Worm (Caenorhabditis elegans) whole organism, L4 larva: Measurements from ENCODE around the gene flp-23.
A peak's percentile ranks its signal among the peaks of the same experiment; 100 is the strongest.

Experiments used
- D1046.2 ChIP-seq: fragments of 200-800 bp; sonication (Bioruptor generic); IDR thresholded peaks from 2 replicates; pipeline ENCODE4 v1.3.6; 2022; ENCODE audit warnings: missing genetic modification characterization, missing compliant biosample characterization
- R02D3.7 ChIP-seq: fragments of 150-350 bp; sonication (generic microtip); optimal IDR thresholded peaks from 3 replicates; lab custom pipeline; 2014; ENCODE audit warnings: missing biosample characterization, missing genetic modification characterization
- T20F7.1 ChIP-seq: fragments of 200-800 bp; sonication (Bioruptor generic); optimal IDR thresholded peaks from 2 replicates; lab custom pipeline; 2018; ENCODE audit warnings: mild to moderate bottlenecking, missing genetic modification characterization, missing compliant biosample characterization
- T26A8.4 ChIP-seq: fragments of 200-800 bp; sonication (Bioruptor generic); IDR thresholded peaks from 2 replicates; pipeline ENCODE4 v1.3.6; 2022; ENCODE audit warnings: missing genetic modification characterization, missing compliant biosample characterization
- Y105C5A.15 ChIP-seq: fragments of 200-800 bp; sonication (Bioruptor generic); IDR thresholded peaks from 2 replicates; pipeline ENCODE4 v1.3.6; 2022; ENCODE audit warnings: missing genetic modification characterization, missing compliant biosample characterization
- Y75B8A.6 ChIP-seq: fragments of 200-800 bp; sonication (Bioruptor generic); IDR thresholded peaks from 2 replicates; pipeline ENCODE4 v1.3.6; 2022; ENCODE audit warnings: missing genetic modification reagents, missing genetic modification characterization, missing compliant biosample characterization
- aly-2 ChIP-seq: sonication (generic microtip); optimal IDR thresholded peaks from 2 replicates; lab custom pipeline; 2018; ENCODE audit warnings: missing biosample characterization, missing genetic modification characterization
- ama-1 ChIP-seq: fragments of 150-350 bp; optimal IDR thresholded peaks from 2 replicates; lab custom pipeline; 2014; ENCODE audit warnings: inconsistent platforms, mixed read lengths
- ceh-32 ChIP-seq: sonication (generic microtip); optimal IDR thresholded peaks from 2 replicates; lab custom pipeline; 2016; ENCODE audit warnings: mild to moderate bottlenecking, missing genetic modification characterization, missing compliant biosample characterization; ENCODE audit not compliant: poor library complexity
- ceh-82 ChIP-seq: sonication (generic microtip); optimal IDR thresholded peaks from 2 replicates; lab custom pipeline; 2017; ENCODE audit warnings: missing biosample characterization, missing genetic modification characterization
- ces-1 ChIP-seq: fragments of 150-350 bp; sonication (generic microtip); optimal IDR thresholded peaks from 4 replicates; lab custom pipeline; 2014; ENCODE audit warnings: missing biosample characterization, missing genetic modification reagents, missing genetic modification characterization
- cey-2 ChIP-seq: sonication (generic microtip); optimal IDR thresholded peaks from 3 replicates; lab custom pipeline; 2017; ENCODE audit warnings: missing genetic modification characterization, mild to moderate bottlenecking, missing compliant biosample characterization, antibody characterized with exemption, borderline replicate concordance; ENCODE audit not compliant: insufficient read depth
- ctbp-1 ChIP-seq: fragments of 200-800 bp; sonication (Bioruptor generic); IDR thresholded peaks from 2 replicates; pipeline ENCODE4 v1.3.6; 2022; ENCODE audit warnings: missing genetic modification reagents, missing genetic modification characterization, missing compliant biosample characterization
- daf-16 ChIP-seq, 3 experiments: sonication (generic microtip); optimal IDR thresholded peaks; 2 replicates each; lab custom pipeline; 2016 to 2017; ENCODE audit warnings: missing genetic modification characterization in 3 of 3, missing genetic modification reagents in 3 of 3, mild to moderate bottlenecking in 2 of 3, missing compliant biosample characterization in 2 of 3, missing biosample characterization in 1 of 3, moderate library complexity in 1 of 3
- daf-19 ChIP-seq: fragments of 200-800 bp; sonication (Bioruptor generic); conservative IDR thresholded peaks from 2 replicates; pipeline ENCODE4 v1.3.6; 2022; ENCODE audit warnings: missing genetic modification characterization, missing compliant biosample characterization
- dmd-6 ChIP-seq: fragments of 200-800 bp; sonication (Bioruptor generic); IDR thresholded peaks from 2 replicates; pipeline ENCODE4 v1.3.6; 2022; ENCODE audit warnings: missing genetic modification reagents, missing genetic modification characterization, missing compliant biosample characterization
- dpl-1 ChIP-seq: fragments of 150-350 bp; optimal IDR thresholded peaks from 2 replicates; lab custom pipeline; 2014; ENCODE audit warnings: missing biosample characterization, missing genetic modification reagents, missing genetic modification characterization
- dve-1 ChIP-seq: sonication (generic microtip); optimal IDR thresholded peaks from 2 replicates; lab custom pipeline; 2017; ENCODE audit warnings: antibody characterized with exemption, mild to moderate bottlenecking, missing genetic modification characterization, missing compliant biosample characterization; ENCODE audit not compliant: insufficient read depth
- egl-27 ChIP-seq: sonication (generic microtip); optimal IDR thresholded peaks from 3 replicates; lab custom pipeline; 2017; ENCODE audit warnings: missing biosample characterization, missing genetic modification reagents, missing genetic modification characterization
- egl-43 ChIP-seq: fragments of 200-800 bp; sonication (Bioruptor generic); IDR thresholded peaks from 2 replicates; pipeline ENCODE4 v1.3.6; 2022; ENCODE audit warnings: missing genetic modification reagents, missing genetic modification characterization, missing compliant biosample characterization
- fos-1 ChIP-seq: fragments of 150-350 bp; optimal IDR thresholded peaks from 2 replicates; lab custom pipeline; 2014; ENCODE audit warnings: missing biosample characterization, missing genetic modification characterization
- hmg-1.1 ChIP-seq: fragments of 200-800 bp; sonication (Bioruptor generic); IDR thresholded peaks from 2 replicates; pipeline ENCODE4 v1.3.6; 2022; ENCODE audit warnings: missing genetic modification reagents, missing genetic modification characterization, missing compliant biosample characterization
- lim-7 ChIP-seq: fragments of 200-800 bp; sonication (Bioruptor generic); IDR thresholded peaks from 2 replicates; pipeline ENCODE4 v1.3.6; 2022; ENCODE audit warnings: missing genetic modification characterization, missing compliant biosample characterization
- lin-39 ChIP-seq: fragments of 150-350 bp; optimal IDR thresholded peaks from 2 replicates; lab custom pipeline; 2014; ENCODE audit warnings: missing biosample characterization, missing genetic modification reagents, missing genetic modification characterization
- madf-5 ChIP-seq, 2 experiments: fragments of 200-800 bp; sonication (Bioruptor generic); IDR thresholded peaks; 2 replicates each; pipeline ENCODE4 v1.3.6; 2022; ENCODE audit warnings: missing compliant biosample characterization in 2 of 2, missing genetic modification characterization in 2 of 2
- madf-9 ChIP-seq: fragments of 200-800 bp; sonication (Bioruptor generic); conservative IDR thresholded peaks from 2 replicates; pipeline ENCODE4 v1.3.6; 2022; ENCODE audit warnings: missing genetic modification reagents, missing genetic modification characterization, missing compliant biosample characterization
- mep-1 ChIP-seq: fragments of 150-350 bp; sonication (generic microtip); optimal IDR thresholded peaks from 3 replicates; lab custom pipeline; 2014; ENCODE audit warnings: missing biosample characterization, missing genetic modification characterization
- mes-2 ChIP-seq: sonication (generic microtip); optimal IDR thresholded peaks from 2 replicates; lab custom pipeline; 2016; ENCODE audit warnings: missing genotype, mild to moderate bottlenecking, missing genetic modification characterization, missing compliant biosample characterization; ENCODE audit not compliant: poor library complexity, severe bottlenecking
- nhr-102 ChIP-seq: sonication (generic microtip); optimal IDR thresholded peaks from 2 replicates; lab custom pipeline; 2016; ENCODE audit warnings: mild to moderate bottlenecking, missing genetic modification characterization, moderate library complexity, missing compliant biosample characterization
- nhr-11 ChIP-seq: fragments of 150-350 bp; optimal IDR thresholded peaks from 2 replicates; lab custom pipeline; 2014; ENCODE audit warnings: missing biosample characterization, missing genetic modification characterization
- nhr-25 ChIP-seq: sonication (generic microtip); optimal IDR thresholded peaks from 2 replicates; lab custom pipeline; 2017; ENCODE audit warnings: missing genetic modification characterization, mild to moderate bottlenecking, missing compliant biosample characterization, antibody characterized with exemption, moderate library complexity, borderline replicate concordance; ENCODE audit not compliant: insufficient read depth
- nhr-28 ChIP-seq: fragments of 150-350 bp; optimal IDR thresholded peaks from 2 replicates; lab custom pipeline; 2014; ENCODE audit warnings: missing biosample characterization, missing genetic modification characterization
- nhr-41 ChIP-seq: fragments of 200-800 bp; sonication (Bioruptor generic); IDR thresholded peaks from 2 replicates; pipeline ENCODE4 v1.3.6; 2022; ENCODE audit warnings: missing genetic modification reagents, missing genetic modification characterization, missing compliant biosample characterization
- nhr-76 ChIP-seq: fragments of 150-350 bp; optimal IDR thresholded peaks from 2 replicates; lab custom pipeline; 2014; ENCODE audit warnings: missing biosample characterization, missing genetic modification characterization
- nhr-77 ChIP-seq: fragments of 150-350 bp; optimal IDR thresholded peaks from 2 replicates; lab custom pipeline; 2014; ENCODE audit warnings: missing biosample characterization, missing genetic modification characterization
- pha-4 ChIP-seq, 2 experiments: fragments of 150-350 bp in 1 of 2; fragments of 200-800 bp in 1 of 2; sonication (Bioruptor generic) in 1 of 2; IDR thresholded peaks in 1 of 2; optimal IDR thresholded peaks in 1 of 2; 2 replicates each; pipeline versions ENCODE4 v1.3.6 to Lab custom; 2014 to 2022; ENCODE audit warnings: missing genetic modification characterization in 2 of 2, missing genetic modification reagents in 2 of 2, missing biosample characterization in 1 of 2, missing compliant biosample characterization in 1 of 2
- php-3 ChIP-seq: fragments of 200-800 bp; sonication (Bioruptor generic); IDR thresholded peaks from 2 replicates; pipeline ENCODE4 v1.3.6; 2022; ENCODE audit warnings: missing genetic modification reagents, missing genetic modification characterization, missing compliant biosample characterization
- pqm-1 ChIP-seq: sonication (generic microtip); optimal IDR thresholded peaks from 2 replicates; lab custom pipeline; 2017; ENCODE audit warnings: missing biosample characterization, missing genetic modification characterization
- rbr-2 ChIP-seq: sonication (generic microtip); optimal IDR thresholded peaks from 2 replicates; lab custom pipeline; 2016; ENCODE audit warnings: missing genotype, missing genetic modification characterization, missing compliant biosample characterization
- saeg-2 ChIP-seq: fragments of 200-800 bp; sonication (Bioruptor generic); IDR thresholded peaks from 2 replicates; pipeline ENCODE4 v1.3.6; 2022; ENCODE audit warnings: missing genetic modification reagents, missing genetic modification characterization, missing compliant biosample characterization
- set-16 ChIP-seq: fragments of 200-800 bp; sonication (Bioruptor generic); IDR thresholded peaks from 2 replicates; pipeline ENCODE4 v1.3.6; 2022; ENCODE audit warnings: missing genetic modification reagents, missing genetic modification characterization, missing compliant biosample characterization
- snpc-1.2 ChIP-seq: fragments of 200-800 bp; sonication (Bioruptor generic); IDR thresholded peaks from 2 replicates; pipeline ENCODE4 v1.3.6; 2022; ENCODE audit warnings: missing genetic modification reagents, missing genetic modification characterization, missing compliant biosample characterization
- spr-3 ChIP-seq: fragments of 200-800 bp; sonication (Bioruptor generic); optimal IDR thresholded peaks from 2 replicates; lab custom pipeline; 2018; ENCODE audit warnings: mild to moderate bottlenecking, missing genetic modification characterization, missing compliant biosample characterization
- unc-62 ChIP-seq, 3 experiments: fragments of 150-350 bp in 1 of 3; sonication (generic microtip); optimal IDR thresholded peaks in 2 of 3; peaks in 1 of 3; 1 replicate in 1 of 3; 2 replicates in 2 of 3; lab custom pipeline; 2014 to 2017; ENCODE audit warnings: missing biosample characterization in 3 of 3, missing genetic modification characterization in 3 of 3, missing genetic modification reagents in 3 of 3, missing genotype in 1 of 3
- zip-11 ChIP-seq: fragments of 200-800 bp; sonication (Bioruptor generic); IDR thresholded peaks from 2 replicates; pipeline ENCODE4 v1.3.6; 2022; ENCODE audit warnings: missing genetic modification characterization, missing compliant biosample characterization
- zip-2 ChIP-seq: fragments of 150-350 bp; optimal IDR thresholded peaks from 2 replicates; lab custom pipeline; 2014; ENCODE audit warnings: missing biosample characterization, missing genetic modification characterization
- ztf-7 ChIP-seq: fragments of 150-350 bp; optimal IDR thresholded peaks from 2 replicates; lab custom pipeline; 2014; ENCODE audit warnings: missing biosample characterization, missing genetic modification characterization

The flp-23 gene

DNA sequence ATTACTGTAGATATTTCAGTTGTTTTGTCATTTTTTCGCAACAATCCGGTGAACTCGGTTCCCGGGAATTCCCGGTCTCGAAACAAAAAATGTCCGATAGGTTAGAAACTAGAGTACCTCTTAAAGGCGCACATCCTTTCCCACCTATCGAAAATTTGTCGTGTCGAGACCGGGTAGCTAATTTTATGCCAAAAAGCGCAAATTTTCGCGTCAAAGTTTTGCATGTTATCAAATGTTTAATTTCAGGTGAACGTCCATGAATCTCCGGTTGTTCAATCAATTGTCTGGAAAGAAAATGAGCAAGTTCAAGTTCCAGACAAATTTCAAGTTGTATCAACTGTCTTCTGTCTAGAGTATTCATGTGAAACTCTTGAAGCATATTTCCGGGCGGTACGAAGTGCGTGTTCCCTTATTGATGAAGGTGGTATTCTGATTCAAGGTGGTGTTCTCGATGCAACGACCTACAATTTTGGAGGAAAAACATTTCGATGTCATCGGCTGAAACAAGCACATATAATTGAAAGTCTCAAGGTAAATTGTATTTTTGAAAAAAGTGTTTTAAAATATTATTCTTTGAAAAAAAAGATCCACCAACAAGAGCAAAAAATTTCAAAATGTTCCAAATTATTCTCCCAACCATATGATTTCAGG, 35.1 kb downstream of the flp-23 start (continued):
- TF ChIP-seq pha-4 (GFP tag; IDR thresholded peaks at IDR 0.05; lab: Robert Waterston, UW) = peak; percentile 69; the same call in 1 of the 2 replicates
- no peak for TF ChIP-seq pha-4 (tag; optimal IDR thresholded peaks at IDR 0.05; lab: Kevin White, UChicago)
- no peak for TF ChIP-seq Y105C5A.15
- TF ChIP-seq zip-2 (tag; lab: Kevin White, UChicago) = no peak
- TF ChIP-seq nhr-76 = no peak
- no peak for TF ChIP-seq D1046.2 (GFP tag; lab: Robert Waterston, UW)
- TF ChIP-seq dpl-1 (GFP tag; lab: Kevin White, UChicago) = no peak
- no peak for TF ChIP-seq hmg-1.1
- TF ChIP-seq egl-27 = no peak
- TF ChIP-seq lim-7 (GFP tag; lab: Robert Waterston, UW) = no peak
- TF ChIP-seq unc-62 (GFP tag; optimal IDR thresholded peaks at IDR 0.05 in 1 of 2; lab: Kevin White, UChicago) = peak in 1 of 2 experiments; percentile 88
- TF ChIP-seq unc-62 (tag; optimal IDR thresholded peaks at IDR 0.05; lab: Kevin White, UChicago) = no peak
- no peak for TF ChIP-seq madf-5 (GFP tag; IDR thresholded peaks at IDR 0.05; lab: Robert Waterston, UW)
- no peak for TF ChIP-seq fos-1 (tag; lab: Kevin White, UChicago)
- no peak for TF ChIP-seq nhr-28 (tag; lab: Kevin White, UChicago)
- no peak for TF ChIP-seq madf-9 (GFP tag; lab: Robert Waterston, UW)
- TF ChIP-seq daf-19 = no peak
- TF ChIP-seq spr-3 (GFP tag; lab: Kevin White, UChicago) = no peak
- no peak for TF ChIP-seq ztf-7
- peak; percentile 74; the same call in 1 of the 2 replicates for TF ChIP-seq T26A8.4
- TF ChIP-seq snpc-1.2 (GFP tag; lab: Robert Waterston, UW) = no peak
- peak; percentile 46 for TF ChIP-seq dve-1 (tag; lab: Kevin White, UChicago)
- TF ChIP-seq ceh-82 (tag; lab: Kevin White, UChicago) = no peak
- 0 out of 2 replicates have a peak, but pooled peaks have one; percentile 23 for TF ChIP-seq dmd-6 (GFP tag; lab: Robert Waterston, UW)
- TF ChIP-seq rbr-2 = no peak
- no peak for TF ChIP-seq php-3 (GFP tag; lab: Robert Waterston, UW)
- TF ChIP-seq Y75B8A.6 (GFP tag; lab: Robert Waterston, UW) = 0 out of 2 replicates have a peak, but pooled peaks have one; percentile 37
- TF ChIP-seq lin-39 = no peak
- TF ChIP-seq R02D3.7 (tag; lab: Kevin White, UChicago) = no peak
- no peak for TF ChIP-seq ces-1
- TF ChIP-seq nhr-11 (tag; lab: Kevin White, UChicago) = no peak
- no peak for TF ChIP-seq saeg-2 (GFP tag; lab: Robert Waterston, UW)
- peak; percentile 34; the same call in 1 of the 2 replicates for TF ChIP-seq ctbp-1 (GFP tag; lab: Robert Waterston, UW)
- TF ChIP-seq nhr-25 (tag; lab: Kevin White, UChicago) = no peak
- TF ChIP-seq nhr-102 (tag; lab: Kevin White, UChicago) = peak; percentile 55
- TF ChIP-seq aly-2 (tag; lab: Kevin White, UChicago) = no peak
- TF ChIP-seq set-16 (GFP tag; lab: Robert Waterston, UW) = no peak
- TF ChIP-seq cey-2 = no peak
- no peak for TF ChIP-seq daf-16 (GFP tag; optimal IDR thresholded peaks at IDR 0.05; lab: Kevin White, UChicago)
- peak; percentile 36 for TF ChIP-seq daf-16 (tag; optimal IDR thresholded peaks at IDR 0.05; lab: Kevin White, UChicago)
- TF ChIP-seq zip-11 (GFP tag; lab: Robert Waterston, UW) = no peak
- peak; percentile 27 for TF ChIP-seq mep-1 (tag; lab: Kevin White, UChicago)
- TF ChIP-seq T20F7.1 (GFP tag; lab: Kevin White, UChicago) = no peak
- no peak for TF ChIP-seq pqm-1
- no peak for TF ChIP-seq nhr-77 (tag; lab: Kevin White, UChicago)
- no peak for TF ChIP-seq ceh-32
- no peak for TF ChIP-seq nhr-41 (GFP tag; lab: Robert Waterston, UW)
- TF ChIP-seq ama-1 (lab: Kevin White, UChicago) = no peak
- peak; percentile 45; the same call in 1 of the 2 replicates for TF ChIP-seq egl-43 (GFP tag; lab: Robert Waterston, UW)
- TF ChIP-seq mes-2 (tag; lab: Kevin White, UChicago) = peak; percentile 4
- TF ChIP-seq, all 104 proteins: peak for 22
